Worm (Caenorhabditis elegans) whole organism, young adult: ENCODE results near the gene acdh-10.
"Not testable (repeated sequence)": the region's sequence is repeated elsewhere in the genome, so short reads cannot be mapped to it uniquely, and the experiment has no call there.

Experiments
- B0019.2 ChIP-seq: fragments of 200-800 bp; sonication (Bioruptor generic); conservative IDR thresholded peaks from 2 replicates; pipeline ENCODE4 v1.3.6; 2022; ENCODE audit warnings: missing genetic modification reagents, missing genetic modification characterization, missing compliant biosample characterization
- F55B11.4 ChIP-seq: sonication (generic microtip); optimal IDR thresholded peaks from 2 replicates; lab custom pipeline; 2016; ENCODE audit warnings: missing compliant biosample characterization, missing genetic modification characterization, borderline replicate concordance; ENCODE audit not compliant: insufficient read depth
- F57A8.1 ChIP-seq: fragments of 200-800 bp; sonication (Bioruptor generic); optimal IDR thresholded peaks from 2 replicates; lab custom pipeline; 2018; ENCODE audit warnings: mild to moderate bottlenecking, missing genetic modification characterization, moderate library complexity, missing compliant biosample characterization
- K12H6.12 ChIP-seq: fragments of 200-800 bp; sonication (Bioruptor generic); optimal IDR thresholded peaks from 2 replicates; lab custom pipeline; 2018; ENCODE audit warnings: mild to moderate bottlenecking, missing genetic modification characterization, missing compliant biosample characterization
- T07F8.4 ChIP-seq: sonication (generic microtip); optimal IDR thresholded peaks from 2 replicates; lab custom pipeline; 2016; ENCODE audit warnings: mild to moderate bottlenecking, missing genetic modification characterization, moderate library complexity, missing compliant biosample characterization
- T26A5.8 ChIP-seq: sonication (generic microtip); optimal IDR thresholded peaks from 2 replicates; lab custom pipeline; 2016; ENCODE audit warnings: missing genetic modification characterization, missing compliant biosample characterization
- Y53F4B.3 ChIP-seq: fragments of 200-800 bp; sonication (Bioruptor generic); IDR thresholded peaks from 2 replicates; pipeline ENCODE4 v1.3.6; 2022; ENCODE audit warnings: missing genetic modification reagents, missing genetic modification characterization, missing compliant biosample characterization
- Y56A3A.18 ChIP-seq: fragments of 200-800 bp; sonication (Bioruptor generic); IDR thresholded peaks from 2 replicates; pipeline ENCODE4 v1.3.6; 2022; ENCODE audit warnings: missing genetic modification reagents, missing genetic modification characterization, missing compliant biosample characterization
- akir-1 ChIP-seq: fragments of 200-800 bp; sonication (Bioruptor generic); optimal IDR thresholded peaks from 2 replicates; lab custom pipeline; 2018; ENCODE audit warnings: mild to moderate bottlenecking, missing genetic modification characterization, moderate library complexity, missing compliant biosample characterization
- cebp-2 ChIP-seq: fragments of 200-800 bp; sonication (Bioruptor generic); IDR thresholded peaks from 2 replicates; pipeline ENCODE4 v1.3.6; 2022; ENCODE audit warnings: missing genetic modification characterization, missing compliant biosample characterization
- dox-1 ChIP-seq: fragments of 200-800 bp; sonication (Bioruptor generic); IDR thresholded peaks from 2 replicates; pipeline ENCODE4 v1.3.6; 2022; ENCODE audit warnings: missing genetic modification reagents, missing genetic modification characterization, missing compliant biosample characterization
- efl-1 ChIP-seq: fragments of 150-350 bp; optimal IDR thresholded peaks from 2 replicates; lab custom pipeline; 2014; ENCODE audit warnings: missing biosample characterization, missing genetic modification reagents, missing genetic modification characterization
- egl-18 ChIP-seq: fragments of 200-800 bp; sonication (Bioruptor generic); IDR thresholded peaks from 2 replicates; pipeline ENCODE4 v1.3.6; 2022; ENCODE audit warnings: missing genetic modification reagents, missing genetic modification characterization, missing compliant biosample characterization
- hlh-12 ChIP-seq: sonication (generic microtip); optimal IDR thresholded peaks from 2 replicates; lab custom pipeline; 2016; ENCODE audit warnings: missing genetic modification characterization, missing compliant biosample characterization
- hmg-1.2 ChIP-seq: fragments of 200-800 bp; sonication (Bioruptor generic); IDR thresholded peaks from 2 replicates; pipeline ENCODE4 v1.3.6; 2022; ENCODE audit warnings: missing genetic modification reagents, missing genetic modification characterization, missing compliant biosample characterization
- hsf-1 ChIP-seq: fragments of 200-800 bp; sonication (Bioruptor generic); IDR thresholded peaks from 2 replicates; pipeline ENCODE4 v1.3.6; 2022; ENCODE audit warnings: missing genetic modification reagents, missing genetic modification characterization, missing compliant biosample characterization
- lag-1 ChIP-seq: fragments of 200-800 bp; sonication (Bioruptor generic); IDR thresholded peaks from 2 replicates; pipeline ENCODE4 v1.3.6; 2022; ENCODE audit warnings: missing genetic modification reagents, missing genetic modification characterization, missing compliant biosample characterization
- let-526 ChIP-seq: fragments of 200-800 bp; sonication (Bioruptor generic); IDR thresholded peaks from 2 replicates; pipeline ENCODE4 v1.3.6; 2022; ENCODE audit warnings: missing genetic modification reagents, missing genetic modification characterization, missing compliant biosample characterization
- lin-26 ChIP-seq: fragments of 200-800 bp; sonication (Bioruptor generic); IDR thresholded peaks from 2 replicates; pipeline ENCODE4 v1.3.6; 2022; ENCODE audit warnings: missing genetic modification reagents, missing genetic modification characterization, missing compliant biosample characterization
- lir-1 ChIP-seq: fragments of 200-800 bp; sonication (Bioruptor generic); conservative IDR thresholded peaks from 2 replicates; pipeline ENCODE4 v1.3.6; 2022; ENCODE audit warnings: missing genetic modification reagents, missing genetic modification characterization, missing compliant biosample characterization
- mxl-1 ChIP-seq: sonication (generic microtip); optimal IDR thresholded peaks from 2 replicates; lab custom pipeline; 2016; ENCODE audit warnings: missing genetic modification characterization, missing compliant biosample characterization
- nfyb-1 ChIP-seq: fragments of 200-800 bp; sonication (Bioruptor generic); IDR thresholded peaks from 2 replicates; pipeline ENCODE4 v1.3.6; 2022; ENCODE audit warnings: missing genetic modification reagents, missing genetic modification characterization, missing compliant biosample characterization
- nhr-179 ChIP-seq: sonication (generic microtip); optimal IDR thresholded peaks from 2 replicates; lab custom pipeline; 2016; ENCODE audit warnings: mild to moderate bottlenecking, missing genetic modification characterization, missing compliant biosample characterization
- nhr-80 ChIP-seq: sonication (generic microtip); optimal IDR thresholded peaks from 2 replicates; lab custom pipeline; 2016; ENCODE audit warnings: missing genetic modification characterization, missing compliant biosample characterization
- pha-4 ChIP-seq: fragments of 150-350 bp; sonication (generic microtip); optimal IDR thresholded peaks from 2 replicates; lab custom pipeline; 2014; ENCODE audit warnings: missing biosample characterization, missing genetic modification reagents, missing genetic modification characterization
- rcor-1 ChIP-seq: fragments of 200-800 bp; sonication (Bioruptor generic); IDR thresholded peaks from 2 replicates; pipeline ENCODE4 v1.3.6; 2022; ENCODE audit warnings: missing genetic modification reagents, missing genetic modification characterization, missing compliant biosample characterization
- rpc-1 ChIP-seq, 2 experiments: fragments of 150-350 bp in 1 of 2; sonication (generic microtip) in 1 of 2; optimal IDR thresholded peaks; 2 replicates each; lab custom pipeline; 2014 to 2018; ENCODE audit warnings: missing biosample characterization in 1 of 2, missing genetic modification characterization in 1 of 2, missing genetic modification reagents in 1 of 2, missing genotype in 1 of 2
- snpc-3.4 ChIP-seq: sonication (generic microtip); optimal IDR thresholded peaks from 2 replicates; lab custom pipeline; 2017; ENCODE audit warnings: missing genetic modification characterization, mild to moderate bottlenecking, missing compliant biosample characterization, antibody characterized with exemption, moderate library complexity, missing genotype, missing genetic modification reagents
- tbp1 ChIP-seq: fragments of 200-800 bp; sonication (Bioruptor generic); optimal IDR thresholded peaks from 2 replicates; lab custom pipeline; 2018; ENCODE audit warnings: mild to moderate bottlenecking, missing genetic modification characterization, missing compliant biosample characterization
- unc-130 ChIP-seq: sonication (generic microtip); optimal IDR thresholded peaks from 2 replicates; lab custom pipeline; 2016; ENCODE audit warnings: missing genetic modification reagents, missing genetic modification characterization, missing compliant biosample characterization
- zim-3 ChIP-seq: sonication (generic microtip); optimal IDR thresholded peaks from 2 replicates; lab custom pipeline; 2017; ENCODE audit warnings: mild to moderate bottlenecking, missing genetic modification characterization, moderate library complexity, missing compliant biosample characterization
- ztf-26 ChIP-seq: sonication (generic microtip); optimal IDR thresholded peaks from 2 replicates; lab custom pipeline; 2017; ENCODE audit warnings: missing genetic modification characterization, missing compliant biosample characterization

acdh-10 gene

ce11 chrX:17237439-17237838 lies 22.7 kb upstream of the acdh-10 start, which contains the start of gene T25G12.11:
Gene T25G12.11 (minus strand): TSS chrX:17237539.
- TF ChIP-seq hlh-12 (tag; lab: Kevin White, UChicago) (no peak), lin-26 (GFP tag; lab: Robert Waterston, UW) (no peak), rcor-1 (no peak), let-526 (GFP tag; lab: Robert Waterston, UW) (no peak), zim-3 (tag; lab: Kevin White, UChicago) (no peak), tbp1 (no peak), T26A5.8 (tag; lab: Kevin White, UChicago) (no peak), egl-18 (GFP tag; lab: Robert Waterston, UW) (no peak), K12H6.12 (no peak), Y56A3A.18 (no peak), Y53F4B.3 (GFP tag; lab: Robert Waterston, UW) (no peak)

ce11 chrX:17235749-17236561 lies 21.3 kb upstream of the acdh-10 start, which contains the start of gene dhs-30:
Gene dhs-30 (minus strand): TSS chrX:17235838.
- TF ChIP-seq pha-4 (tag; lab: Kevin White, UChicago) (peak; percentile 27), Y53F4B.3 (GFP tag; lab: Robert Waterston, UW) (no peak), nhr-80 (tag; lab: Kevin White, UChicago) (peak; percentile 27)

ce11 chrX:17234988-17235387 lies 20.3 kb upstream of the acdh-10 start:
- no peak for TF ChIP-seq rcor-1
- TF ChIP-seq nfyb-1 (GFP tag; lab: Robert Waterston, UW), result no peak
- TF ChIP-seq snpc-3.4, result no peak
- no peak for TF ChIP-seq mxl-1 (tag; lab: Kevin White, UChicago)
- TF ChIP-seq F55B11.4 (tag; lab: Kevin White, UChicago), result no peak
- no peak for TF ChIP-seq let-526 (GFP tag; lab: Robert Waterston, UW)
- no peak for TF ChIP-seq nhr-179 (tag; lab: Kevin White, UChicago)
- no peak for TF ChIP-seq cebp-2 (GFP tag; lab: Robert Waterston, UW)
- TF ChIP-seq lag-1 (GFP tag; lab: Robert Waterston, UW), result no peak
- no peak for TF ChIP-seq F57A8.1 (GFP tag; lab: Kevin White, UChicago)
- TF ChIP-seq efl-1, result no peak
- TF ChIP-seq B0019.2, result no peak
- no peak for TF ChIP-seq dox-1 (GFP tag; lab: Robert Waterston, UW)
- no peak for TF ChIP-seq Y56A3A.18
- no peak for TF ChIP-seq T07F8.4 (tag; lab: Kevin White, UChicago)
- TF ChIP-seq hsf-1 (GFP tag; lab: Robert Waterston, UW), result no peak
- no peak for TF ChIP-seq akir-1 (GFP tag; lab: Kevin White, UChicago)
- TF ChIP-seq unc-130 (GFP tag; lab: Kevin White, UChicago), result no peak
- no peak for TF ChIP-seq ztf-26
- TF ChIP-seq lir-1 (GFP tag; lab: Robert Waterston, UW), result no peak
- TF ChIP-seq, all 124 proteins: peak for 0

- TF ChIP-seq tbp1 (peak; percentile 29), lin-26 (GFP tag; lab: Robert Waterston, UW) (peak; percentile 61; the same call in 1 of the 2 replicates), hmg-1.2 (GFP tag; lab: Robert Waterston, UW) (peak; percentile 71), rpc-1 (tag; optimal IDR thresholded peaks at IDR 0.05; lab: Kevin White, UChicago) (peak; percentile 53)
- TF ChIP-seq rpc-1 (optimal IDR thresholded peaks at IDR 0.05; lab: Kevin White, UChicago), result not testable (repeated sequence)
Measured at ce11 chrX:17233248-17233647, 18.5 kb upstream of the acdh-10 start.
